Fruit fly (Drosophila melanogaster): ENCODE results near the gene CG44174.

DNA sequence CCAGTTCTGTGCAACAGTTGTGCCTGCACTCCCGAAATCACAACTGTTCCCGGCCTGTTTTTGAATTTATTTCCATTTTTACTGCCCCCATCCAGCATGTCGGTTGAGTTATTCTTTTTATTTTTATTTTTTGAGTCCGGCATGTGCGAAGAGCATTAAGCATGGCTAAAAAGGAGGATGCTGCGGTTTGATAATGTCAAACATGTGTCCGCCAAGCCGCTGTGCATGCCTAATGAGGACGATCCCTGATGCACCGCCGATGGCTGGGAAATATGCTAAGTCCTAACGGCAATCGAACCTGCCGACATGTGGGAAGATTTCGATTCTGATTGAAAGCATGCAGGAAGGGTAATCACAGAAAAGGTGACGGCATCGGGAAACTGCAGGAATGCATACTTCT, 49.0 kb upstream of the CG44174 start:
- TF ChIP-seq Hr38 (GFP tag; optimal IDR thresholded peaks at IDR 0.05) (no peak), Lpt (GFP tag; optimal IDR thresholded peaks at IDR 0.05) (no peak), Met (GFP tag; optimal IDR thresholded peaks at IDR 0.05) (no peak), fd85E (GFP tag; optimal IDR thresholded peaks at IDR 0.05) (no peak), ss (GFP tag; optimal IDR thresholded peaks at IDR 0.05) (no peak), CG11762 (GFP tag; optimal IDR thresholded peaks at IDR 0.05; ENCODE audit: insufficient read depth) (no peak), spab (GFP tag; optimal IDR thresholded peaks at IDR 0.05) (no peak), CG9139 (GFP tag; optimal IDR thresholded peaks at IDR 0.05) (no peak)

Data from whole organism, prepupa.